Fruit fly (Drosophila melanogaster): Measurements from ENCODE around the gene Sr-CIV.
A peak's percentile ranks its signal among the peaks of the same experiment; 100 is the strongest.

Sr-CIV gene

dm6 chr2L:3514569-3515191 lies 9.2 kb downstream of the Sr-CIV start, which contains the start of the genes LeuRS and CG17593 (continued):
- TF ChIP-seq CG17186 (GFP tag; optimal IDR thresholded peaks at IDR 0.05) (peak; percentile 16), CG8924 (tag; optimal IDR thresholded peaks at IDR 0.05) (peak; percentile 11), Lpt (GFP tag; optimal IDR thresholded peaks at IDR 0.05) (no peak), pfk (GFP tag; optimal IDR thresholded peaks at IDR 0.05) (no peak), CG2889 (GFP tag; IDR thresholded peaks at IDR 0.05) (no peak), sisA (GFP tag; IDR thresholded peaks at IDR 0.05) (no peak), CG6254 (GFP tag; optimal IDR thresholded peaks at IDR 0.05) (peak; percentile 20), lmd (GFP tag; IDR thresholded peaks at IDR 0.05) (no peak), row (GFP tag; IDR thresholded peaks at IDR 0.05) (peak; percentile 38; the same call in 2 of the 3 replicates), phol (tag; optimal IDR thresholded peaks at IDR 0.05) (peak; percentile 37), CG2202 (tag; optimal IDR thresholded peaks at IDR 0.05) (no peak), E2f2 (GFP tag; IDR thresholded peaks at IDR 0.05) (peak; percentile 46; the same call in 1 of the 2 replicates), hth (optimal IDR thresholded peaks at IDR 0.05) (no peak), CG13287 (GFP tag; IDR thresholded peaks at IDR 0.05; ENCODE audit: partially characterized antibody) (peak; percentile 44; the same call in 1 of the 2 replicates), Med (GFP tag) (no peak), stwl (tag; optimal IDR thresholded peaks at IDR 0.05) (peak; percentile 72), Sin3A (optimal IDR thresholded peaks at IDR 0.05) (peak; percentile 30), BEAF-32 (GFP tag; optimal IDR thresholded peaks at IDR 0.05) (peak; percentile 24), trem (tag; optimal IDR thresholded peaks at IDR 0.05) (peak; percentile 84), pzg (GFP tag; optimal IDR thresholded peaks at IDR 0.05) (peak; percentile 40), luna (GFP tag; optimal IDR thresholded peaks at IDR 0.05) (no peak), CG4617 (GFP tag; optimal IDR thresholded peaks at IDR 0.05; ENCODE audit: borderline replicate concordance) (peak; percentile 75), Elba2 (GFP tag; optimal IDR thresholded peaks at IDR 0.05) (peak; percentile 5), Ets65A (GFP tag) (peak; percentile 70), nmo (GFP tag; optimal IDR thresholded peaks at IDR 0.05) (peak; percentile 50), zen (tag; optimal IDR thresholded peaks at IDR 0.05) (peak; percentile 29), CG4328 (GFP tag; optimal IDR thresholded peaks at IDR 0.05) (no peak), Hr78 (GFP tag; optimal IDR thresholded peaks at IDR 0.05) (no peak), Dbx (GFP tag; IDR thresholded peaks at IDR 0.05) (no peak), zf30C (GFP tag; optimal IDR thresholded peaks at IDR 0.05) (peak; percentile 54), crp (GFP tag; optimal IDR thresholded peaks at IDR 0.05) (peak in 1 of 2 experiments; percentile 18), CG2116 (GFP tag; optimal IDR thresholded peaks at IDR 0.05) (peak; percentile 24), Dp (GFP tag; optimal IDR thresholded peaks at IDR 0.05) (peak; percentile 33), Spps (tag; optimal IDR thresholded peaks at IDR 0.05) (peak; percentile 38), CG9797 (GFP tag; optimal IDR thresholded peaks at IDR 0.05) (peak; percentile 90), Hr39 (optimal IDR thresholded peaks at IDR 0.05) (no peak), CG12391 (tag; optimal IDR thresholded peaks at IDR 0.05) (peak; percentile 50), CG7963 (GFP tag; IDR thresholded peaks at IDR 0.05; ENCODE audit: partially characterized antibody) (0 out of 3 replicates have a peak, but pooled peaks have one; percentile 20), knrl (GFP tag; IDR thresholded peaks at IDR 0.05; ENCODE audit: partially characterized antibody) (peak; percentile 10; the same call in 1 of the 3 replicates), CG14710 (tag; optimal IDR thresholded peaks at IDR 0.05) (peak; percentile 66), MESR4 (GFP tag; optimal IDR thresholded peaks at IDR 0.05) (peak; percentile 67)

Data from whole organism, embryonic.